Worm (Caenorhabditis elegans): ENCODE measurements around the gene F14D7.1.
"Not testable (repeated sequence)": the region's sequence is repeated elsewhere in the genome, so short reads cannot be mapped to it uniquely, and the experiment has no call there.

Gene F14D7.1

ce11 chrV:14274268-14274667 is 15.0 kb downstream of the F14D7.1 start, which contains the start of gene F40G12.7:
TSS of gene F40G12.7 (plus strand) at chrV:14274568.
- not testable (repeated sequence) for TF ChIP-seq unc-62 (GFP tag; optimal IDR thresholded peaks at IDR 0.05)

- TF ChIP-seq unc-62 (GFP tag; optimal IDR thresholded peaks at IDR 0.05) = no peak
Measured at ce11 chrV:14273019-14273418, 16.2 kb downstream of the F14D7.1 start, which contains the start of gene F40G12.6. TSS of gene F40G12.6 (minus strand) at chrV:14273119.

DNA sequence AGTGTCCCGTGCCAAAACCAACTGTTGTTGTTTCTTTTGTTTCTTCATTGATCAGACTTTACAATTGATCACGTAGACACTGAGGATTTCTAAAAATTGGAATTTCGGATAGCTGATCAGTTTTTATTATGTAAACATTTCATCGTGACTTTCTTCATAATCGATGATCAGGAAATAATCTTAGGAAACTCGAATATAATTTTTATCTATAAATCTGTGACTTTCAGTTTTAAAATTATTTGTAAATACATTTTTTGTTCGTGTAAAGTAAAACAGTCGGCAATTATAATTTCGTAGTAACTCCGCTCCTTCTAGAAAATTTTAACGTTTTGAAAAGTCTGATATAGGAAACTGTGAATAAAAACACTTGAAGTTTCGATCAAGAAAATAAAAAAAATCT is 18.5 kb downstream of the F14D7.1 start, which contains the start of gene F40G12.5:
Gene F40G12.5 (minus strand): TSS at position 101 of the 400 bp plus-strand sequence.
- no peak for TF ChIP-seq unc-62 (GFP tag; optimal IDR thresholded peaks at IDR 0.05)

- TF ChIP-seq unc-62 (GFP tag; optimal IDR thresholded peaks at IDR 0.05) = no peak
Measured at ce11 chrV:14268616-14269015, 20.6 kb downstream of the F14D7.1 start, which contains the start of gene F40G12.4. TSS of gene F40G12.4 (minus strand) at chrV:14268716.

DNA sequence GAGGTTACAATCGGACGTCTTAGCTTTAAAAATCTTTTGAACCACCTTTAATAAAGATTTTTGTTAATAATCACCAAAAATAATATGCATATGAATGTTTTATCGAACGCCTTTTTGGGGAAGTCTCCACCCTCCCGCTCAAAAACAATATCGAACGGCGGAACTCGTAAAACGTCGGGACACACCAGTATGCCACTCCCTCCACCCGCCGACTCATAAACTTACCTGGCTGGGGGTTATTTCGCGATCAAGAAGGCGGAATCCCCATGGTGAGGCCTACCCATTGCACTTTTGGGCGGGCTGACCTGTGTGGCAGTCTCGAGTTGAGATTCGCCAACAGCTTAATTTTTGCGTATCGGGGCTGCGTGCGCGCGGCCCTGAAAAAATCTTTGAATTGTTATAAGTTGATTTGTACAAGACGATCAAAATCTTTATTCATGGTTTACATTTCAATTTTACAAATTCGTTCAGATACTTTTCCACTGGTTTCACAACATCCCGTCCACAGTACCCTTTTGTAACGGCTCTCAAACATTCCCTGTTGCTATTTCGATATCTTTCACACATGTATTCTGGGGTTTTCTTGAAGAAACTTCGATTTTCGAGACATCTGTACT is 21.8 kb downstream of the F14D7.1 start:
- no peak for TF ChIP-seq unc-62 (GFP tag; optimal IDR thresholded peaks at IDR 0.05)

DNA sequence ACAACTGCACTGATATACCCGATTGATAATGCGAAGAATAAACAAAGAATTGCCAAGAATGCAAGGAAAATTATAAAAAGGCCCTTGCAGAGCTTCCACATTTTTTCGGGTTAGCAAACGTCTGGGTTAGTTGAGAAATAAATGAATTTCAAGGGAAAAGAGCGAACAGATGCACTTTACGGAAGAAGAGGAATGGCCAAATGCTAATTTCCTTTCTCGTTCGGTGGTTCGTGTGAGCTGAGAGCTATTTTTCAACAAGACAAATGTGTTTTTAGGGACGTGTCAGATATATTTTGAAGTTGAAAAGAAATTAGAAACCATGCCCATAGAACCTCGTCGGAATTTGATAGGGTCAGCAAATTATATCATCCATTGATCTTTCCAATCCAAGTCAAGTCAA is 28.4 kb downstream of the F14D7.1 start, which contains the start of gene F40G12.2:
Gene F40G12.2 (minus strand): TSS at position 101 of the 400 bp plus-strand sequence.
- no peak for TF ChIP-seq unc-62 (GFP tag; optimal IDR thresholded peaks at IDR 0.05)

ce11 chrV:14256813-14257212 is 32.5 kb downstream of the F14D7.1 start, which contains the start of gene sre-8:
TSS of gene sre-8 (plus strand) at chrV:14257113.
- no peak for TF ChIP-seq unc-62 (GFP tag; optimal IDR thresholded peaks at IDR 0.05)

DNA sequence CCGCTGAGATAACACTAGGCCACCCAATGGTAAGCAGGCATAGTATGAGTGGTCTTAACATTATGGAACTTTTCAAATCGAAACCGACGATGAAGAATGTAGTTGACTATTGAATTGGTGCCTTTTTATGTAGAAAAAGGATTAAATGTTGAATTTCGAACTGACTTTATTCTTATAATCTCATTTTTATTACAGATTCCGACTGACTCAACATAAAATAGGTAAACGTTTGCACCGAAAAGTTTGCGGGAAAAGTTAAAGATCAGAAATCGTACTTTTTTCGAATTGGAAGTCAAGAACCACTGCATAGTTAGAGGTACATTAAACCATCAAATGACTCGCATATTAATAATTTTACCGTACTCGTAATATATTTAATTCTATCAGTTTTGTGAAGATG is 35.0 kb downstream of the F14D7.1 start, which contains the start of gene K02E11.7:
Gene K02E11.7 (minus strand): TSS at position 101 of the 400 bp plus-strand sequence.
- TF ChIP-seq unc-62 (GFP tag; optimal IDR thresholded peaks at IDR 0.05) = no peak

DNA sequence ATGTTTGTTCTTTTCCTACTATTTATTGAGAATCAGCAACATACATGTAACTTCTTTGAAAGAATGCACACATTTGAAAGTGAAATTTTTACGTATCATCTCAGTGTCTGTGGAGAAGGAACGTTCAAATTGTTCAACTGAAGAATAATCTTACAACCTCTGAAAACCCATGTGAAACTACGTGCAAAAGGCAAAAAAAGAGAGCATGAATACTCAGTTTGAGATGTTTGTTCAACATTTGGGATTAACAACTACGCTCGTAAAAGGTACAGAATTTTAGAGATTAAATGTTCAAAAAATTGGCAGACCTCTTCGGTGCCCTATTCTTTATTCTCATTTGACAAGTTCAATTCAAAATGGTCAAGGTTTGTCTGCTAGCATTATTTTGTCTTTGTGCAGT is 37.2 kb downstream of the F14D7.1 start, which contains the start of gene K02E11.5:
Gene K02E11.5 (plus strand): TSS at position 301 of the 400 bp plus-strand sequence.
- TF ChIP-seq unc-62 (GFP tag; optimal IDR thresholded peaks at IDR 0.05) = no peak

DNA sequence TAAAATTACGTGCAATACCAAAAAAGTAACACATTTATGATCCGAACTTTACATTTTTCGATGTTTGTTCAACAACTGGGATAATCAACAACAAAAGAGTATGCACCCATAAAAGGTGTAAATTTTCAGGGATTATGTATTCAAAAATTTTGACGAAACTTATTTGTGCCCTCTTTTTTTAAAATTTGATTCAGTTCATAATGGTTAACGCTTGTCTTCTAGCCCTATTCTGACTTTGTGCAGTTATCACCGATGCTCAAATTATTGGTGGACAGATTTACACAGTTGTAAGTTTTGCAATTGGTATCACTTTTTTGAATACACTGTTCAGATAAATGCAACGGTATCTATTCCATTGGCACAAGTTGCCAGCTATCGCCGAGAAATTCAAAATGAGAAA is 40.6 kb downstream of the F14D7.1 start, which contains the start of gene K02E11.6:
Gene K02E11.6 (plus strand): TSS at position 149 of the 400 bp plus-strand sequence.
- TF ChIP-seq unc-62 (GFP tag; optimal IDR thresholded peaks at IDR 0.05) = no peak

ce11 chrV:14248025-14248424 is 41.2 kb downstream of the F14D7.1 start, which contains the start of gene K02E11.4:
TSS of gene K02E11.4 (minus strand) at chrV:14248125.
- TF ChIP-seq unc-62 (GFP tag; optimal IDR thresholded peaks at IDR 0.05) = no peak

DNA sequence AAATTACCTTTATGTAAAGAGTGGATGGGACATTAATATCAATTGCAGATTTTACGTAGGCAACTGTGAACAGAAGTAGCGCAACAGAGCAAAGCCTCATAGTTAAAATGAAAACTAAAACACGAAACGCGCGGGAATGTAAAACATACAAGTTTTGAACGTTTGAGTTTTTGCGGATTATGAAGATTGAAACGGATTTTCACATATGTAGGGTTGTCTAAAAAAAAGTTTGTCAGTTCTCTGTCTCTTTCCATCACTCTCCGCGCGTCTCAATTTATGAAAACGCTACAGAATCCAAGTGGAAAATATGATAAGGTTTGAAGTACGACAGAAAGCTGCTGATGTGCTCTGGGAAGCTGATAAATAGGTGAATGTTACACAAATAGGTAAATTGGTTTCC is 42.5 kb downstream of the F14D7.1 start, which contains the start of gene K02E11.3:
Gene K02E11.3 (minus strand): TSS at position 101 of the 400 bp plus-strand sequence.
- no peak for TF ChIP-seq unc-62 (GFP tag; optimal IDR thresholded peaks at IDR 0.05)

DNA sequence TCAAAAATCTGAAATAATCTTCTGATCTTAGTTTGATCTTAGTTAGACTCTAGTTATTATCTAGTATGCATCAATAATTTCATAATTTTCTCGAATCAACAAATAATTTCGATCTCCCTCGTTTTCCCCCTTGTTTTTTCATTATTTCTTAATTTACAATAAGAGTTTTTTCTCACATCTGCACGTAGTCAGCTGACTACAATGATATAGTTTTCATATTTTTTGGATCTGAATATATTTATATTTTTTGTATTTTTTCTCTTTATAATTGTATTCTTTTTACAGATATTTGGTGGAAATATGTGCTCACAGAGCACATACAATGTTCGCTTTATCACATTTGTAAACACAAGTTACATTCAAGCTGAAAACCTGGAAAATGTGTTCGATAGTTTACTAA is 45.4 kb downstream of the F14D7.1 start, which contains the start of gene sre-7:
Gene sre-7 (plus strand): TSS at position 301 of the 400 bp plus-strand sequence.
- TF ChIP-seq unc-62 (GFP tag; optimal IDR thresholded peaks at IDR 0.05) = no peak

DNA sequence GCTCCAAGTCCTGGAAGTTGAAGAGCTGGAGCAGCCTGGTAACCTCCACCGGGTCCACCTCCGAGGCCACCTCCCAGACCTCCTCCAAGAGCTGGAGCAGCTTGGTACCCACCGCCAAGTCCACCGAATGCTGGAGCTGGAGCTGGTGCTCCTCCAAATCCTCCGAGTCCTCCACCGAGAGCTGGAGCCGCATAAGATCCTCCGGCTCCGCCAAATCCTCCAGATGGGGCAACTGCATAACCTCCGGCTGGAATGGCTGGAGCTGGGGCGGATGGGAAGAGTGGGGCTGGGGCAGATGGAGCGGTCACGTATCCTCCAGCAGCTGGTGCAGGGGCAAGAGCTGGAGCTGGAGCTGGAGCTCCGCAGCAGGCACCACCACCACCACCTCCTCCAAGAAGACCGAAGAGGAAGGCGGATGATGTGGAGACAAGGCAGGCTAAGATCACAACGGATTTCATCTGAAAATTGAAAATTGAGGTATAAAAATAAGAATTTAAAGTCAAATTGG is 48.5 kb downstream of the F14D7.1 start, which contains the start of gene K02E11.10:
Gene K02E11.10 (minus strand): TSS at position 458 of the 508 bp plus-strand sequence.
- TF ChIP-seq unc-62 (GFP tag; optimal IDR thresholded peaks at IDR 0.05) = no peak
